Worm (Caenorhabditis elegans) whole organism, L3 larva: ENCODE data around the gene K02D10.1.

Experiments used
- R02D3.7 ChIP-seq: fragments of 150-350 bp; optimal IDR thresholded peaks from 2 replicates; lab custom pipeline; 2014; ENCODE audit warnings: missing biosample characterization, missing genetic modification characterization
- ZK546.5 ChIP-seq: sonication (generic microtip); optimal IDR thresholded peaks from 2 replicates; lab custom pipeline; 2017; ENCODE audit warnings: missing biosample characterization, missing genetic modification characterization
- aly-2 ChIP-seq: fragments of 150-350 bp; optimal IDR thresholded peaks from 2 replicates; lab custom pipeline; 2014; ENCODE audit warnings: missing biosample characterization, missing genetic modification characterization
- ama-1 ChIP-seq: fragments of 150-350 bp; optimal IDR thresholded peaks from 2 replicates; lab custom pipeline; 2018
- ceh-16 ChIP-seq: sonication (generic microtip); optimal IDR thresholded peaks from 2 replicates; lab custom pipeline; 2017; ENCODE audit warnings: missing biosample characterization, missing genetic modification characterization
- ceh-28 ChIP-seq: fragments of 150-350 bp; optimal IDR thresholded peaks from 2 replicates; lab custom pipeline; 2014; ENCODE audit warnings: missing biosample characterization, missing genetic modification reagents, missing genetic modification characterization
- ceh-82 ChIP-seq: fragments of 150-350 bp; optimal IDR thresholded peaks from 2 replicates; lab custom pipeline; 2014; ENCODE audit warnings: missing biosample characterization, missing genetic modification characterization
- ceh-9 ChIP-seq: sonication (generic microtip); optimal IDR thresholded peaks from 2 replicates; lab custom pipeline; 2018; ENCODE audit warnings: missing biosample characterization, missing genetic modification characterization
- daf-12 ChIP-seq: fragments of 150-350 bp; optimal IDR thresholded peaks from 2 replicates; lab custom pipeline; 2014; ENCODE audit warnings: missing biosample characterization, missing genetic modification reagents, missing genetic modification characterization
- egl-27 ChIP-seq: sonication (generic microtip); optimal IDR thresholded peaks from 4 replicates; lab custom pipeline; 2017; ENCODE audit warnings: missing biosample characterization, missing genetic modification reagents, missing genetic modification characterization
- egl-5 ChIP-seq: fragments of 150-350 bp; optimal IDR thresholded peaks from 2 replicates; lab custom pipeline; 2017; ENCODE audit warnings: missing biosample characterization, missing genetic modification reagents, missing genetic modification characterization, inconsistent platforms
- elt-1 ChIP-seq: fragments of 150-350 bp; optimal IDR thresholded peaks from 2 replicates; lab custom pipeline; 2014; ENCODE audit warnings: missing biosample characterization, missing genetic modification characterization
- elt-2 ChIP-seq: sonication (generic microtip); optimal IDR thresholded peaks from 2 replicates; lab custom pipeline; 2016; ENCODE audit warnings: missing genetic modification reagents, mild to moderate bottlenecking, missing genetic modification characterization, missing compliant biosample characterization
- elt-3 ChIP-seq, 3 experiments: fragments of 150-350 bp in 1 of 3; sonication (generic microtip) in 2 of 3; optimal IDR thresholded peaks; 2 replicates in 2 of 3; 4 replicates in 1 of 3; lab custom pipeline; 2014 to 2017; ENCODE audit warnings: missing biosample characterization in 3 of 3, missing genetic modification characterization in 3 of 3
- eor-1 ChIP-seq, 2 experiments: fragments of 150-350 bp; optimal IDR thresholded peaks; 2 replicates each; lab custom pipeline; 2014 to 2018; ENCODE audit warnings: missing biosample characterization in 2 of 2, missing genetic modification characterization in 2 of 2
- fkh-10 ChIP-seq: sonication (generic microtip); optimal IDR thresholded peaks from 2 replicates; lab custom pipeline; 2017; ENCODE audit warnings: missing biosample characterization, missing genetic modification reagents, missing genetic modification characterization
- fkh-2 ChIP-seq: fragments of 150-350 bp; optimal IDR thresholded peaks from 2 replicates; lab custom pipeline; 2014; ENCODE audit warnings: missing biosample characterization, missing genetic modification reagents, missing genetic modification characterization
- fos-1 ChIP-seq: fragments of 150-350 bp; optimal IDR thresholded peaks from 2 replicates; lab custom pipeline; 2014; ENCODE audit warnings: missing biosample characterization, missing genetic modification characterization
- hmg-11 ChIP-seq: sonication (generic microtip); optimal IDR thresholded peaks from 2 replicates; lab custom pipeline; 2016; ENCODE audit warnings: missing genetic modification characterization, missing compliant biosample characterization
- jun-1 ChIP-seq: fragments of 150-350 bp; optimal IDR thresholded peaks from 2 replicates; lab custom pipeline; 2014; ENCODE audit warnings: missing biosample characterization, missing genetic modification reagents, missing genetic modification characterization
- lin-15B ChIP-seq: fragments of 150-350 bp; optimal IDR thresholded peaks from 2 replicates; lab custom pipeline; 2014; ENCODE audit warnings: missing biosample characterization, missing genetic modification characterization
- lin-39 ChIP-seq: fragments of 150-350 bp; optimal IDR thresholded peaks from 2 replicates; lab custom pipeline; 2018; ENCODE audit warnings: missing biosample characterization, missing genetic modification reagents, missing genetic modification characterization
- lsy-12 ChIP-seq: sonication (generic microtip); optimal IDR thresholded peaks from 2 replicates; lab custom pipeline; 2016; ENCODE audit warnings: mild to moderate bottlenecking, missing genetic modification characterization, missing compliant biosample characterization
- mdl-1 ChIP-seq: fragments of 150-350 bp; optimal IDR thresholded peaks from 2 replicates; lab custom pipeline; 2014; ENCODE audit warnings: missing biosample characterization, missing genetic modification characterization
- mml-1 ChIP-seq: fragments of 150-350 bp; sonication (generic microtip); optimal IDR thresholded peaks from 3 replicates; lab custom pipeline; 2014; ENCODE audit warnings: missing biosample characterization, missing genetic modification characterization
- nfya-1 ChIP-seq: sonication (generic microtip); optimal IDR thresholded peaks from 2 replicates; lab custom pipeline; 2017; ENCODE audit warnings: missing genetic modification characterization, mild to moderate bottlenecking, missing compliant biosample characterization, antibody characterized with exemption, moderate library complexity; ENCODE audit not compliant: insufficient read depth
- nhr-11 ChIP-seq: fragments of 150-350 bp; optimal IDR thresholded peaks from 2 replicates; lab custom pipeline; 2014; ENCODE audit warnings: missing biosample characterization, missing genetic modification characterization
- nhr-12 ChIP-seq: fragments of 150-350 bp; optimal IDR thresholded peaks from 2 replicates; lab custom pipeline; 2014; ENCODE audit warnings: missing biosample characterization, missing genetic modification characterization
- nhr-23 ChIP-seq: fragments of 150-350 bp; optimal IDR thresholded peaks from 2 replicates; lab custom pipeline; 2014; ENCODE audit warnings: missing biosample characterization, missing genetic modification reagents, missing genetic modification characterization
- nhr-237 ChIP-seq: fragments of 150-350 bp; optimal IDR thresholded peaks from 2 replicates; lab custom pipeline; 2014; ENCODE audit warnings: missing biosample characterization, missing genetic modification characterization
- nhr-25 ChIP-seq: sonication (generic microtip); optimal IDR thresholded peaks from 2 replicates; lab custom pipeline; 2017; ENCODE audit warnings: missing biosample characterization, missing genetic modification characterization
- nhr-28 ChIP-seq: fragments of 150-350 bp; optimal IDR thresholded peaks from 2 replicates; lab custom pipeline; 2014; ENCODE audit warnings: missing biosample characterization, missing genetic modification characterization
- nhr-43 ChIP-seq: sonication (generic microtip); optimal IDR thresholded peaks from 2 replicates; lab custom pipeline; 2016; ENCODE audit warnings: mild to moderate bottlenecking, missing genetic modification characterization, missing compliant biosample characterization; ENCODE audit not compliant: poor library complexity, severe bottlenecking
- nhr-67 ChIP-seq: fragments of 150-350 bp; optimal IDR thresholded peaks from 2 replicates; lab custom pipeline; 2014; ENCODE audit warnings: missing biosample characterization, missing genetic modification characterization
- nhr-76 ChIP-seq: fragments of 150-350 bp; sonication (generic microtip); optimal IDR thresholded peaks from 5 replicates; lab custom pipeline; 2014; ENCODE audit warnings: missing biosample characterization, missing genetic modification characterization
- nhr-77 ChIP-seq: fragments of 150-350 bp; optimal IDR thresholded peaks from 2 replicates; lab custom pipeline; 2014; ENCODE audit warnings: missing biosample characterization, missing genetic modification characterization
- pha-4 ChIP-seq: fragments of 150-350 bp; optimal IDR thresholded peaks from 2 replicates; lab custom pipeline; 2014; ENCODE audit warnings: missing biosample characterization, missing genetic modification reagents, missing genetic modification characterization
- pqm-1 ChIP-seq: fragments of 150-350 bp; optimal IDR thresholded peaks from 2 replicates; lab custom pipeline; 2017; ENCODE audit warnings: missing biosample characterization, missing genetic modification characterization, inconsistent platforms
- sea-2 ChIP-seq: fragments of 150-350 bp; sonication (generic microtip); optimal IDR thresholded peaks from 4 replicates; lab custom pipeline; 2014; ENCODE audit warnings: missing biosample characterization, missing genetic modification reagents, missing genetic modification characterization
- skn-1 ChIP-seq: fragments of 150-350 bp; optimal IDR thresholded peaks from 2 replicates; lab custom pipeline; 2014; ENCODE audit warnings: missing biosample characterization, missing genetic modification characterization
- snpc-4 ChIP-seq: fragments of 150-350 bp; optimal IDR thresholded peaks from 2 replicates; lab custom pipeline; 2014; ENCODE audit warnings: missing biosample characterization, missing genetic modification characterization
- tbx-2 ChIP-seq: sonication (generic microtip); optimal IDR thresholded peaks from 2 replicates; lab custom pipeline; 2016; ENCODE audit warnings: mild to moderate bottlenecking, missing genetic modification characterization, missing compliant biosample characterization
- unc-39 ChIP-seq: sonication (generic microtip); optimal IDR thresholded peaks from 4 replicates; lab custom pipeline; 2017; ENCODE audit warnings: missing biosample characterization, missing genetic modification characterization
- unc-62 ChIP-seq: fragments of 150-350 bp; sonication (generic microtip); optimal IDR thresholded peaks from 4 replicates; lab custom pipeline; 2014; ENCODE audit warnings: missing biosample characterization, missing genetic modification reagents, missing genetic modification characterization
- zag-1 ChIP-seq: fragments of 150-350 bp; optimal IDR thresholded peaks from 2 replicates; lab custom pipeline; 2014; ENCODE audit warnings: missing biosample characterization, missing genetic modification characterization
- ztf-11 ChIP-seq: fragments of 150-350 bp; optimal IDR thresholded peaks from 2 replicates; lab custom pipeline; 2014; ENCODE audit warnings: missing biosample characterization, missing genetic modification characterization
- ztf-4 ChIP-seq: fragments of 150-350 bp; optimal IDR thresholded peaks from 2 replicates; lab custom pipeline; 2014; ENCODE audit warnings: missing biosample characterization, missing genetic modification characterization

Gene K02D10.1

DNA sequence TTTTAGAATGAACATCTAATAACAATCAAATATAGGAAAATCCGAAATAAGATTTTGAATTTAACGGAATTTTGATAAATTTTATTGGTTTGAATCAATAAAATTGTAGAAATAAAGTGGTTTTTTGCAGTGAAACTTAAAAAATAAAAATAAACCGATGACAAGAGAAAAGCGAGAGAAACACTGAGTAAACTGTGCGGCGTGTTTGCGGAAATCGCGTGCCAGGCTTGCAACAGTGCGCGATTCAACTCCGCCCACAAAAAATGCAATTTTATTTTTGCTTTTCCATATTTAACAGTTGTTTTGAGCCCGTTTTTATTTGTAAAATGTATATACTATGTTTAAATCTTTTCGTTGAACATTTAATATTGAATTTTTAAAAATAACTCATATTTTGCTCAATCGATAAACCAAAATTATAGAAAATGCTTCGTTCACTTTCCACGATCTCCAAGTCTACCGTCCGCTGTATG lies 1.4 kb upstream of the K02D10.1 start, which contains the start of gene mtss-1:
mtss-1 (plus strand) TSS at position 423 of the 473 bp plus-strand sequence.
- TF ChIP-seq fkh-2 (tag; lab: Kevin White, UChicago) (no peak), fos-1 (tag; lab: Kevin White, UChicago) (no peak), nhr-43 (tag; lab: Kevin White, UChicago) (peak; percentile 74), nhr-67 (tag; lab: Kevin White, UChicago) (peak; percentile 38), hmg-11 (tag; lab: Kevin White, UChicago) (peak; percentile 86), egl-27 (tag; lab: Kevin White, UChicago) (no peak), nhr-77 (tag; lab: Kevin White, UChicago) (no peak), mml-1 (no peak), nhr-12 (no peak), jun-1 (tag; lab: Kevin White, UChicago) (no peak), elt-3 (tag; optimal IDR thresholded peaks at IDR 0.05; lab: Kevin White, UChicago) (no peak), pha-4 (peak; percentile 57), lsy-12 (tag; lab: Kevin White, UChicago) (no peak), nhr-237 (tag; lab: Kevin White, UChicago) (no peak), daf-12 (no peak), unc-62 (no peak), ceh-16 (tag; lab: Kevin White, UChicago) (no peak), elt-1 (tag; lab: Kevin White, UChicago) (no peak), R02D3.7 (tag; lab: Kevin White, UChicago) (peak; percentile 32), sea-2 (no peak), zag-1 (tag; lab: Kevin White, UChicago) (no peak), mdl-1 (tag; lab: Kevin White, UChicago) (no peak), elt-2 (peak; percentile 32), pqm-1 (tag; lab: Kevin White, UChicago) (no peak), tbx-2 (no peak), unc-39 (tag; lab: Kevin White, UChicago) (no peak), nhr-11 (no peak), ZK546.5 (tag; lab: Kevin White, UChicago) (no peak), nhr-23 (tag; lab: Kevin White, UChicago) (peak; percentile 47), lin-15B (tag; lab: Kevin White, UChicago) (no peak), nhr-76 (tag; lab: Kevin White, UChicago) (no peak), ztf-4 (tag; lab: Kevin White, UChicago) (no peak), ceh-82 (no peak), ceh-28 (tag; lab: Kevin White, UChicago) (peak; percentile 48), ceh-9 (tag; lab: Kevin White, UChicago) (no peak), nhr-28 (tag; lab: Kevin White, UChicago) (no peak), aly-2 (tag; lab: Kevin White, UChicago) (no peak), skn-1 (peak; percentile 42), lin-39 (no peak), egl-5 (tag; lab: Kevin White, UChicago) (no peak), fkh-10 (GFP tag; lab: Kevin White, UChicago) (no peak), nfya-1 (peak; percentile 59), ztf-11 (tag; lab: Kevin White, UChicago) (no peak), snpc-4 (peak; percentile 28), nhr-25 (tag; lab: Kevin White, UChicago) (no peak), ama-1 (lab: Kevin White, UChicago) (no peak), eor-1 (tag; optimal IDR thresholded peaks at IDR 0.05; lab: Kevin White, UChicago) (no peak)
